Fruit fly (Drosophila melanogaster): ENCODE measurements around the gene eater.

Gene eater

DNA sequence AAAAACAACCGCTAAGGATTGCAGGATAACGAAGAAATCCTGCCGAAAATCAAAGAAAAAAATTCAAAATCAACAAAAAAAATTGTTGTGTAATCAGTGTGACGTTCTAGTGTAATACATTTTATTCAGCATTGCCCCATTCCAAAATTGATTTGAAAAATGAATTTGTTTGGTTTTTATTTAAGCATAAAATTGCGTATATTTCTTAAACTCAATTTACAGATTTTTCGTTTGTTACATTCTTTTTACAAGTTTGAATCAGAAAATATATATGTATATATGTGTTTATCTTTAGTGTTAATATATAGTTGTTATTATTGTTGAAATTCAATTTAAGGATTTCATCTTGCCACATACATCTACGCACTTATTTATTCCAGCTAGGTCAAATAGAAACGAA, 25.1 kb upstream of the eater start, which contains the start of gene CG6059:
Gene CG6059 (minus strand): TSS at position 101 of the 400 bp plus-strand sequence.
- TF ChIP-seq CG4404 (GFP tag; IDR thresholded peaks at IDR 0.05): no peak
- TF ChIP-seq maf-S (GFP tag; optimal IDR thresholded peaks at IDR 0.05): no peak
- TF ChIP-seq chn (GFP tag; optimal IDR thresholded peaks at IDR 0.05): no peak
- TF ChIP-seq exex (tag; optimal IDR thresholded peaks at IDR 0.05): no peak
- TF ChIP-seq seq (GFP tag; IDR thresholded peaks at IDR 0.05): no peak
- TF ChIP-seq dysf (GFP tag; IDR thresholded peaks at IDR 0.05): no peak
- TF ChIP-seq sc (optimal IDR thresholded peaks at IDR 0.05): no peak
- TF ChIP-seq sc (GFP tag; optimal IDR thresholded peaks at IDR 0.05): no peak
- no peak for TF ChIP-seq fd102C (GFP tag; optimal IDR thresholded peaks at IDR 0.05)
- TF ChIP-seq CrebB (tag; optimal IDR thresholded peaks at IDR 0.05): no peak
- no peak for TF ChIP-seq CG12744 (GFP tag; optimal IDR thresholded peaks at IDR 0.05)
- TF ChIP-seq CG15514 (GFP tag; optimal IDR thresholded peaks at IDR 0.05): no peak
- TF ChIP-seq Adf1 (GFP tag; IDR thresholded peaks at IDR 0.05): no peak
- TF ChIP-seq CG10959 (GFP tag; IDR thresholded peaks at IDR 0.05): no peak
- TF ChIP-seq CG34224 (GFP tag; IDR thresholded peaks at IDR 0.05; ENCODE audit: partially characterized antibody): no peak
- TF ChIP-seq CG6254 (GFP tag; optimal IDR thresholded peaks at IDR 0.05): no peak
- no peak for TF ChIP-seq grn (GFP tag; optimal IDR thresholded peaks at IDR 0.05)
- no peak for TF ChIP-seq Mrtf (GFP tag; IDR thresholded peaks at IDR 0.05)
- no peak for TF ChIP-seq Scr (GFP tag; IDR thresholded peaks at IDR 0.05; ENCODE audit: partially characterized antibody)
- TF ChIP-seq CG34422 (GFP tag; IDR thresholded peaks at IDR 0.05): no peak
- no peak for TF ChIP-seq az2 (GFP tag; optimal IDR thresholded peaks at IDR 0.05)

DNA sequence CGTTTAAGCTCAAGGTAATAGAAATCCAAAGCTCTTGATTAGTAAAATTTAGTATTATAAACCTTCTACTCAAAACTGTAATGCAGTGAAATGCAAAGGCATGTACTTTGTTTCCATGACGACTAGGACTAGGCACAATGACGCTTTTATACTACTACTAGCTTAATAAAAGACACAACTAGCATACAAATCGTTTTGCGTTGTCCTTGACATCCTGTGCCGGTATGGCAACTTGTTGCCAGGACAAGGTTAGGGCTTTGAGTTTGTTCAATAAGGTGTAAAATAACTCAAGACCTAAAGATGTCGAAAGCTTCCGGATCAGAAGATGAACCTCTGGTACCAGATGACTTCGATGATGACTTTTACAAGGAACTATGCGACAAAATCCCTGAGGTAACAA, 18.9 kb upstream of the eater start, which contains the start of gene CG5882:
Gene CG5882 (plus strand): TSS at position 301 of the 400 bp plus-strand sequence.
- TF ChIP-seq MTF-1 (GFP tag; optimal IDR thresholded peaks at IDR 0.05; ENCODE audit: borderline replicate concordance) (no peak), danr (GFP tag; IDR thresholded peaks at IDR 0.05) (no peak), Kr (GFP tag; optimal IDR thresholded peaks at IDR 0.05) (no peak), CG17612 (GFP tag; IDR thresholded peaks at IDR 0.05) (no peak), vfl (GFP tag; optimal IDR thresholded peaks at IDR 0.05) (no peak), Hey (tag; optimal IDR thresholded peaks at IDR 0.05) (no peak), Lpt (GFP tag; optimal IDR thresholded peaks at IDR 0.05) (no peak), crp (GFP tag; optimal IDR thresholded peaks at IDR 0.05) (no peak), chif (GFP tag; optimal IDR thresholded peaks at IDR 0.05) (no peak), CG8089 (GFP tag; optimal IDR thresholded peaks at IDR 0.05) (no peak)

DNA sequence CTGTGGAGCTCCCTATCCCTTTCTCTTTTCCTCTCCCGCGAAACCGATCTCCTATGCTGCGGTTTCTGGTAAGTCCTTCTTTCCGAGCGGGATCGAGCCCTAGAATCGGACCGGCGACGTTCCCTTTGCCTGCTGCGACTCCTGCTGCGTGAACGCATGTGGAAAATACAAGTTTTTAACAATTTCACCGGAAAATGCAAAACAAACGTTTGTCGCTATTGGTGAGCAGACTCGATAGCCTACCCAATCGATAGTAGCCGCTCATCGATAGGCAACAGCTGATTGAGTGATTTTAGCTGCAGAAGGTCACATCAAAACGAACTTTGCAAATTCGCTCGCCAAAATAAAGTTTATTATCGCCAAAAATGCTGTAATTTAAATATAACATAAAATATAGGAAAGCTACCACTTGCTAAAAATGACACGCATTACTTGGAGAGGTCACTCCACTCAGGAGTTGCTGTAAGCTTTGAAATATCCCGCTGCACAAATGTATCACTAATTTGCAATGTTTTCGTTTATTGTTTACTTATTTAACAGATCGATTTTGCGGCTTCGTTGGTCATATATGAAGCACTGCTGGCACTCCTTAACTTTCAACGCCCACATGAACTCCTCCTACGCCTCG, 17.1 kb upstream of the eater start, which contains the start of the genes CG6066 and CG5880:
Gene CG6066 (minus strand): TSS at position 243 of the 628 bp plus-strand sequence.
Gene CG5880 (plus strand): TSS at position 281 of the 628 bp plus-strand sequence.
- TF ChIP-seq CG18764 (GFP tag; optimal IDR thresholded peaks at IDR 0.05) (no peak), CG7963 (GFP tag; IDR thresholded peaks at IDR 0.05; ENCODE audit: partially characterized antibody) (peak; percentile 71), Sry-δ (GFP tag; optimal IDR thresholded peaks at IDR 0.05) (peak; percentile 84), Ssrp (tag; optimal IDR thresholded peaks at IDR 0.05) (no peak), rib (GFP tag; IDR thresholded peaks at IDR 0.05) (peak; percentile 62; the same call in 1 of the 2 replicates), stwl (tag; optimal IDR thresholded peaks at IDR 0.05) (peak; percentile 74), CG17829 (tag; optimal IDR thresholded peaks at IDR 0.05) (peak; percentile 6), CG15073 (GFP tag; optimal IDR thresholded peaks at IDR 0.05) (no peak), CG16779 (GFP tag; IDR thresholded peaks at IDR 0.05) (0 out of 2 replicates have a peak, but pooled peaks have one; percentile 2), amos (GFP tag; IDR thresholded peaks at IDR 0.05; ENCODE audit: partially characterized antibody) (peak; percentile 85), caup (GFP tag; optimal IDR thresholded peaks at IDR 0.05; ENCODE audit: severe bottlenecking) (no peak), unc-4 (GFP tag; IDR thresholded peaks at IDR 0.05; ENCODE audit: partially characterized antibody) (peak; percentile 82), ftz-f1 (GFP tag; optimal IDR thresholded peaks at IDR 0.05) (peak; percentile 81), Dp (GFP tag; optimal IDR thresholded peaks at IDR 0.05) (peak; percentile 32), fd96Cb (tag; optimal IDR thresholded peaks at IDR 0.05) (no peak), CG9797 (GFP tag; optimal IDR thresholded peaks at IDR 0.05) (peak; percentile 80), ato (GFP tag; IDR thresholded peaks at IDR 0.05; ENCODE audit: partially characterized antibody) (peak; percentile 83), ham (GFP tag; IDR thresholded peaks at IDR 0.05) (no peak)
